Fruit fly (Drosophila melanogaster): ENCODE results near the gene CG44257.
A peak's percentile ranks its signal among the peaks of the same experiment; 100 is the strongest.

The CG44257 gene

DNA sequence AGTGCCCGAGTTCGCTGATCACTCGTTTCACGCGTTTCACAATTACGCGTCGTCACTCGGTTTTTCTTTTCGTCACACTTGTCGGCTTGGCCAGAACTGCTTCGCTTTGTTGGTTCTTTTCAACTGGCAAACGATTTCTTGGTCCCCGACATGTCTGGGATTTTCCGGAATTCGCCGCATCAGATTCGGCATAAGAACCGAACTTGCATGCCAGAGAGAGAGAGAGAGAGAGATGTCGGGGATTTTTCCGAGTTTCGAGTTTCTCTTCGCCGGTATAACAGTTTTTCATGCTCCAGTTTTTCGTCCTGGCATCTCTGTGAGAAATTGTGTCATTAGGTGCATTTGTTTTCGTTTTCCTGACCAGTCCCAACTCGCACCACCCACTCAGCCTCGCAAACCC, at the start of gene CG44257, which contains the start of gene beat-IIb:
Gene CG44257, plus strand, starts transcription at position 330 of the 400 bp plus-strand sequence.
Gene beat-IIb, minus strand, starts transcription at position 101 of the 400 bp plus-strand sequence.
- TF ChIP-seq bab1 (GFP tag; optimal IDR thresholded peaks at IDR 0.05) (no peak), CG11617 (GFP tag; optimal IDR thresholded peaks at IDR 0.05) (no peak), tj (GFP tag; optimal IDR thresholded peaks at IDR 0.05) (no peak), ovo (GFP tag; optimal IDR thresholded peaks at IDR 0.05) (no peak), Hr96 (GFP tag; optimal IDR thresholded peaks at IDR 0.05) (no peak), Clk (GFP tag; optimal IDR thresholded peaks at IDR 0.05) (no peak), kay (GFP tag; ENCODE audit: borderline replicate concordance) (no peak), Crg-1 (GFP tag; optimal IDR thresholded peaks at IDR 0.05) (no peak), cic (GFP tag; optimal IDR thresholded peaks at IDR 0.05) (no peak), pad (GFP tag; optimal IDR thresholded peaks at IDR 0.05) (no peak), Mnt (GFP tag; optimal IDR thresholded peaks at IDR 0.05) (no peak), CG12768 (GFP tag; optimal IDR thresholded peaks at IDR 0.05) (no peak), CG7101 (tag; optimal IDR thresholded peaks at IDR 0.05) (no peak), toe (GFP tag; optimal IDR thresholded peaks at IDR 0.05) (no peak), CG5204 (GFP tag; optimal IDR thresholded peaks at IDR 0.05) (no peak)

DNA sequence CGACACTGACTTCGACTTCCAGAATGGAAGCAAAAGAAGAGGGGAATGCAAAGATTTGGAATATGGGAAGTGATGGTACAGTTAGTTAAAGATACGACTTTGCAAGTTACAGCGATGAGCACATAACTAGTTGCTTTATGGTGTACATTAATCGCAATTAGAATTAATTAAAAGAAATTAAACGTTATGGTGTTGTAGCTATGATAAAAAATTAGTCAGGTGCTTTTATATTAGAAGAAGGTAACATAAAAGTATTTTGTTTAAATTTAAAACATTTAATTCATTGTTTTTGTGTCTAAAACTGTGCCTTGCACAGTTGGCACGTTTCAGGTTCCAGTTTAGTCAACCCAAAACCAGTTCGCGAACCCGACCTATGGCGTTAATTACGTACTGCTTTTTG, 45.2 kb upstream of the CG44257 start:
- TF ChIP-seq pad (GFP tag; optimal IDR thresholded peaks at IDR 0.05) (peak; percentile 75), Clk (GFP tag; optimal IDR thresholded peaks at IDR 0.05) (no peak)

DNA sequence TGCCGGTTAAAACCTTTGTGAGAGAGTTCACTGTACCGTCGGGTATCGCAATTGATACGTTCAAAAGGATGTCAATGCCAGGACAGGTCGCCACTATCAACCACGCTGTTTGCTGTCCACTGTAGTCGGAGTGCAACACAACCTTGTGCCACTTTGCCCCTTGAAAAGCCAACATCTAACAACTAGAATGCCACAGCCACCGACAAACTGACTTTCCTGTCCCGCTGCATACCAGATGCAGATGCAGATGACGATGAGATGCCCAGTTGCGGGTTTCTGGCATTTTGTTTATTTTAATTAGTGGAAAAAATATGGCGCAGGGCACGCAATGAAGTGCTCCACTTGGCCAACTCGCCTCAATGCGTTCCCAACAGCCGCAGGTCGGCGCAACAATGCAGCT, 42.1 kb upstream of the CG44257 start, which contains the start of gene CG31262:
Gene CG31262, minus strand, starts transcription at position 101 of the 400 bp plus-strand sequence.
- no peak for TF ChIP-seq Mnt (GFP tag; optimal IDR thresholded peaks at IDR 0.05)
- no peak for TF ChIP-seq cic (GFP tag; optimal IDR thresholded peaks at IDR 0.05)
- TF ChIP-seq tj (GFP tag; optimal IDR thresholded peaks at IDR 0.05) = no peak
- no peak for TF ChIP-seq CG11617 (GFP tag; optimal IDR thresholded peaks at IDR 0.05)
- TF ChIP-seq bab1 (GFP tag; optimal IDR thresholded peaks at IDR 0.05) = no peak
- no peak for TF ChIP-seq toe (GFP tag; optimal IDR thresholded peaks at IDR 0.05)
- no peak for TF ChIP-seq Crg-1 (GFP tag; optimal IDR thresholded peaks at IDR 0.05)
- no peak for TF ChIP-seq Clk (GFP tag; optimal IDR thresholded peaks at IDR 0.05)
- no peak for TF ChIP-seq CG5204 (GFP tag; optimal IDR thresholded peaks at IDR 0.05)
- TF ChIP-seq pad (GFP tag; optimal IDR thresholded peaks at IDR 0.05) = no peak

DNA sequence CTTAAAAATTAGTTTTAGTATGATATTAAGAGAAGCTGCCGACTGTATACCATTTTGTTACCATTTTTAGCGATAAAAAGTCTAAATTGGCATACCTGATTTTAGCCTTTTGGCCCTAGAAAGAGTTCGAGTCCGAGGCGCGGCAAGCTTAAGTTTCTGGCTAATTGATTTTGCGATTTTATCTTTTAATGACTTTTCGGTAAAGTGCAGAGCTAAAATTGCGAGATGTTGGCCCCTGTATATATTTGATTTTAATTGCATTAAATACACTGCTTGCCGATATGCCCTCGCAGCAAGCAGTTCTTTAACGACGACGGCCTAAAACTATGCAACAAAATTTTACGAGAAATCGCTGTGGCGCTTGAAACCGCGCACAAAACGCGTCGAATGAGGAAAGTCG, 33.5 kb upstream of the CG44257 start:
- TF ChIP-seq toe (GFP tag; optimal IDR thresholded peaks at IDR 0.05) = no peak

DNA sequence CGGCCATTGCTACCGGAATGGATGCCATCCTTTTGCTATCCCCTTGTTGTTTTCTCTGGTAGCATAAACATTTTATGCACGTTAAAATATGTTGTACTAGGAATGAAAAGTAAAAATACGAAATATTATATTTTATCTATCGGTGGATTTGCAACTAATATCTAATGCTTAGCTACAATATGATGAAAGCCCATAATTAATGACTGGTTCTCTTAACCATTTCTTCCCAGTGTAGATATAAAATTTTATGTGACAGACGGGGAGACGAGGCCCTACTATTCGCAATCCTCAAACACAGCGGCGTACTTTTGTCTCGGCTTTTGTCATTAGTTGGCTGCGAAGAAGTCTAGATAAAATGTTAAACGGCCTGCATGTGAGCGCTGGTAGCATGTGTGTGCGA, 28.1 kb upstream of the CG44257 start:
- TF ChIP-seq Crg-1 (GFP tag; optimal IDR thresholded peaks at IDR 0.05) (no peak), Clk (GFP tag; optimal IDR thresholded peaks at IDR 0.05) (no peak), tj (GFP tag; optimal IDR thresholded peaks at IDR 0.05) (no peak), kay (GFP tag; ENCODE audit: borderline replicate concordance) (no peak)

DNA sequence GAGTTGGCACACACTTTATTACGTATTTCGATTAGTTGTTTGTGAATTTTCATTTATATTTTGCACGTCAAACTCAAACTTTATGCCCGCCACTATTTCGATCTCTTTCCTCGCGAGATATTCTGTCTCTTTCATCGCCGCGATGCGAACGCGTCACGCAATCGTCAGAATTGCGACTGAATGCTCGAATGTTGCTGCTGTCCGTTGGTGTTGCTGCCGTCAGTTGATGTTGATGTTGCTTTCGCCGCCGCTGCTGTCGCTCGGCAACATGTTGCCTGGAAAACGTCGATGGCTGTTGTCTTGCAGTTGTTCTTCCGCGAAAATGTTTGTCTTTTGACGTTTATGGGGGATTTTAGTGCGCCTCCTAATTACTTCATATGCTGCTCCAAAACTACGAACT, 17.4 kb upstream of the CG44257 start:
- TF ChIP-seq bab1 (GFP tag; optimal IDR thresholded peaks at IDR 0.05) = no peak
- no peak for TF ChIP-seq CG33017 (tag; optimal IDR thresholded peaks at IDR 0.05)
- TF ChIP-seq Mnt (GFP tag; optimal IDR thresholded peaks at IDR 0.05) = no peak
- TF ChIP-seq ovo (GFP tag; optimal IDR thresholded peaks at IDR 0.05) = no peak
- no peak for TF ChIP-seq CG1620 (GFP tag; optimal IDR thresholded peaks at IDR 0.05)
- no peak for TF ChIP-seq toe (GFP tag; optimal IDR thresholded peaks at IDR 0.05)
- TF ChIP-seq Clk (GFP tag; optimal IDR thresholded peaks at IDR 0.05) = no peak
- no peak for TF ChIP-seq CG14711 (tag; optimal IDR thresholded peaks at IDR 0.05)
- TF ChIP-seq kay (GFP tag; ENCODE audit: borderline replicate concordance) = no peak
- TF ChIP-seq CG7101 (tag; optimal IDR thresholded peaks at IDR 0.05) = no peak
- no peak for TF ChIP-seq CG11617 (GFP tag; optimal IDR thresholded peaks at IDR 0.05)
- TF ChIP-seq Crg-1 (GFP tag; optimal IDR thresholded peaks at IDR 0.05) = no peak
- TF ChIP-seq CG12768 (GFP tag; optimal IDR thresholded peaks at IDR 0.05) = no peak
- no peak for TF ChIP-seq tj (GFP tag; optimal IDR thresholded peaks at IDR 0.05)
- TF ChIP-seq CG5204 (GFP tag; optimal IDR thresholded peaks at IDR 0.05) = no peak
- no peak for TF ChIP-seq cnc (optimal IDR thresholded peaks at IDR 0.05)
- no peak for TF ChIP-seq pad (GFP tag; optimal IDR thresholded peaks at IDR 0.05)
- no peak for TF ChIP-seq Hr96 (GFP tag; optimal IDR thresholded peaks at IDR 0.05)
- no peak for TF ChIP-seq CG7045 (GFP tag; optimal IDR thresholded peaks at IDR 0.05)

DNA sequence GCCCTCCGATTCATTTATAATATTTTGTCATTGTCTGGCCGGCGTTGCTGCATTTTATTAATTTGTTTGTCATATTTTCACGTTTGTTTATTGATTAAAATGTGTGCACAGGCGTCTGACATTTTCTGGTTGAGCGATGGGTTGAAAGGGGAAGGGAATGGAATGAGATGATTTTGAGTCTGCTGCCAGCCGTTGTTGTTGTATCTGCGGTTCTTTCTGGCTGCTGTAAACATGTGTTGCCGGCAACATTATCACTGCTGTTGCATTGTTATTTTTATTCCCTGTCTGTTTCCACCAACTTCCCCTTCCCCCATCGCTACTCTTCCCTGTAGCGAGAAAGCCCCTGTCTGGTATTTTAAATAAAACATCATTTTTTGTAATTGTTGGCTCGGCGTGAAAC, 15.8 kb upstream of the CG44257 start:
- TF ChIP-seq tj (GFP tag; optimal IDR thresholded peaks at IDR 0.05) = no peak
- no peak for TF ChIP-seq CG33017 (tag; optimal IDR thresholded peaks at IDR 0.05)
- TF ChIP-seq cic (GFP tag; optimal IDR thresholded peaks at IDR 0.05) = no peak
- no peak for TF ChIP-seq Crg-1 (GFP tag; optimal IDR thresholded peaks at IDR 0.05)
- no peak for TF ChIP-seq CG14711 (tag; optimal IDR thresholded peaks at IDR 0.05)
- TF ChIP-seq bab1 (GFP tag; optimal IDR thresholded peaks at IDR 0.05) = no peak
- no peak for TF ChIP-seq ovo (GFP tag; optimal IDR thresholded peaks at IDR 0.05)
- no peak for TF ChIP-seq CG11617 (GFP tag; optimal IDR thresholded peaks at IDR 0.05)
- TF ChIP-seq toe (GFP tag; optimal IDR thresholded peaks at IDR 0.05) = no peak
- TF ChIP-seq Clk (GFP tag; optimal IDR thresholded peaks at IDR 0.05) = no peak
- no peak for TF ChIP-seq CG5204 (GFP tag; optimal IDR thresholded peaks at IDR 0.05)
- TF ChIP-seq kay (GFP tag; ENCODE audit: borderline replicate concordance) = no peak
- no peak for TF ChIP-seq Hr96 (GFP tag; optimal IDR thresholded peaks at IDR 0.05)
- no peak for TF ChIP-seq CG7045 (GFP tag; optimal IDR thresholded peaks at IDR 0.05)
- TF ChIP-seq pad (GFP tag; optimal IDR thresholded peaks at IDR 0.05) = no peak
- TF ChIP-seq CG12768 (GFP tag; optimal IDR thresholded peaks at IDR 0.05) = no peak
- TF ChIP-seq cnc (optimal IDR thresholded peaks at IDR 0.05) = no peak
